Worm (Caenorhabditis elegans): Measurements from ENCODE around the gene F28H7.7.

F28H7.7 gene

ce11 chrV:10718037-10718436, 35.9 kb downstream of the F28H7.7 start:
- no peak for TF ChIP-seq unc-62 (GFP tag; optimal IDR thresholded peaks at IDR 0.05)
- TF ChIP-seq nhr-2 (tag; optimal IDR thresholded peaks at IDR 0.05): no peak
- no peak for TF ChIP-seq mab-5 (tag; optimal IDR thresholded peaks at IDR 0.05)
- TF ChIP-seq ces-1 (GFP tag; optimal IDR thresholded peaks at IDR 0.05): no peak
- no peak for TF ChIP-seq lin-13 (tag; optimal IDR thresholded peaks at IDR 0.05)
- TF ChIP-seq nhr-28 (tag; optimal IDR thresholded peaks at IDR 0.05): no peak
- TF ChIP-seq cnd-1 (tag; optimal IDR thresholded peaks at IDR 0.05): no peak
- TF ChIP-seq mep-1 (tag; optimal IDR thresholded peaks at IDR 0.05): no peak
- TF ChIP-seq pha-4 (tag; optimal IDR thresholded peaks at IDR 0.05): no peak
- TF ChIP-seq nhr-12 (tag; optimal IDR thresholded peaks at IDR 0.05): no peak
- no peak for TF ChIP-seq sem-2 (GFP tag; optimal IDR thresholded peaks at IDR 0.05)
- TF ChIP-seq mls-2 (tag; optimal IDR thresholded peaks at IDR 0.05): no peak
- no peak for TF ChIP-seq unc-120 (tag; optimal IDR thresholded peaks at IDR 0.05; ENCODE audit: poor library complexity, severe bottlenecking)
- no peak for TF ChIP-seq elt-1 (tag; optimal IDR thresholded peaks at IDR 0.05; ENCODE audit: borderline replicate concordance, insufficient read depth)
- TF ChIP-seq bed-3 (GFP tag; optimal IDR thresholded peaks at IDR 0.05): no peak
- TF ChIP-seq drap-1 (GFP tag; optimal IDR thresholded peaks at IDR 0.05): no peak
- TF ChIP-seq ceh-39 (tag; optimal IDR thresholded peaks at IDR 0.05): no peak
- TF ChIP-seq M03D4.4 (tag; optimal IDR thresholded peaks at IDR 0.05): no peak

ce11 chrV:10716865-10717713, 36.9 kb downstream of the F28H7.7 start:
- TF ChIP-seq unc-39 (tag; optimal IDR thresholded peaks at IDR 0.05) (no peak), sptf-1 (tag; optimal IDR thresholded peaks at IDR 0.05) (peak; percentile 30), M03D4.4 (tag; optimal IDR thresholded peaks at IDR 0.05) (peak; percentile 22), unc-120 (tag; optimal IDR thresholded peaks at IDR 0.05; ENCODE audit: poor library complexity, severe bottlenecking) (peak; percentile 42), nhr-2 (tag; optimal IDR thresholded peaks at IDR 0.05) (peak; percentile 89), drap-1 (GFP tag; optimal IDR thresholded peaks at IDR 0.05) (peak; percentile 19), ceh-43 (GFP tag; optimal IDR thresholded peaks at IDR 0.05) (no peak), sem-2 (GFP tag; optimal IDR thresholded peaks at IDR 0.05) (peak; percentile 35), ztf-11 (tag; optimal IDR thresholded peaks at IDR 0.05) (peak; percentile 20), mls-2 (tag; optimal IDR thresholded peaks at IDR 0.05) (peak; percentile 43), flh-1 (GFP tag; optimal IDR thresholded peaks at IDR 0.05) (peak; percentile 20), lsy-2 (tag; optimal IDR thresholded peaks at IDR 0.05) (no peak), blmp-1 (tag; optimal IDR thresholded peaks at IDR 0.05) (no peak), cnd-1 (tag; optimal IDR thresholded peaks at IDR 0.05) (peak; percentile 16)

- TF ChIP-seq sptf-1 (tag; optimal IDR thresholded peaks at IDR 0.05) (peak; percentile 85), unc-62 (GFP tag; optimal IDR thresholded peaks at IDR 0.05) (peak; percentile 52), ham-2 (GFP tag; optimal IDR thresholded peaks at IDR 0.05) (peak; percentile 49), unc-39 (tag; optimal IDR thresholded peaks at IDR 0.05) (no peak), cnd-1 (tag; optimal IDR thresholded peaks at IDR 0.05) (peak; percentile 53), nhr-76 (tag; optimal IDR thresholded peaks at IDR 0.05) (no peak), nhr-237 (tag; optimal IDR thresholded peaks at IDR 0.05) (peak; percentile 48), bed-3 (GFP tag; optimal IDR thresholded peaks at IDR 0.05) (no peak), snpc-4 (tag; optimal IDR thresholded peaks at IDR 0.05) (no peak), elt-3 (tag; optimal IDR thresholded peaks at IDR 0.05) (no peak), elt-1 (tag; optimal IDR thresholded peaks at IDR 0.05; ENCODE audit: borderline replicate concordance, insufficient read depth) (no peak), unc-120 (tag; optimal IDR thresholded peaks at IDR 0.05; ENCODE audit: poor library complexity, severe bottlenecking) (peak; percentile 36), ces-1 (GFP tag; optimal IDR thresholded peaks at IDR 0.05) (peak; percentile 68), zip-8 (tag; optimal IDR thresholded peaks at IDR 0.05) (no peak), nhr-12 (tag; optimal IDR thresholded peaks at IDR 0.05) (no peak), ceh-43 (GFP tag; optimal IDR thresholded peaks at IDR 0.05) (peak; percentile 55), ceh-83 (GFP tag; optimal IDR thresholded peaks at IDR 0.05) (peak; percentile 47), blmp-1 (tag; optimal IDR thresholded peaks at IDR 0.05) (no peak), hlh-1 (tag; optimal IDR thresholded peaks at IDR 0.05) (peak; percentile 65), M03D4.4 (tag; optimal IDR thresholded peaks at IDR 0.05) (peak; percentile 2), ztf-11 (tag; optimal IDR thresholded peaks at IDR 0.05) (no peak), lin-32 (GFP tag; optimal IDR thresholded peaks at IDR 0.05) (no peak), pha-4 (tag; optimal IDR thresholded peaks at IDR 0.05) (no peak), mep-1 (tag; optimal IDR thresholded peaks at IDR 0.05) (peak; percentile 23), sem-2 (GFP tag; optimal IDR thresholded peaks at IDR 0.05) (no peak), drap-1 (GFP tag; optimal IDR thresholded peaks at IDR 0.05) (peak; percentile 57), nhr-2 (tag; optimal IDR thresholded peaks at IDR 0.05) (peak; percentile 57), tbx-8 (GFP tag; optimal IDR thresholded peaks at IDR 0.05) (peak; percentile 47), flh-1 (GFP tag; optimal IDR thresholded peaks at IDR 0.05) (no peak), lin-13 (tag; optimal IDR thresholded peaks at IDR 0.05) (peak; percentile 58), nhr-28 (tag; optimal IDR thresholded peaks at IDR 0.05) (no peak), ceh-39 (tag; optimal IDR thresholded peaks at IDR 0.05) (no peak), mab-5 (tag; optimal IDR thresholded peaks at IDR 0.05) (no peak), lsy-2 (tag; optimal IDR thresholded peaks at IDR 0.05) (peak; percentile 19), mls-2 (tag; optimal IDR thresholded peaks at IDR 0.05) (peak; percentile 78)
Observed at ce11 chrV:10715158-10716152, 38.5 kb downstream of the F28H7.7 start.
